Worm (Caenorhabditis elegans): ENCODE results near the gene Y54G2A.37.
A peak's percentile ranks its signal among the peaks of the same experiment; 100 is the strongest.

The Y54G2A.37 gene

DNA sequence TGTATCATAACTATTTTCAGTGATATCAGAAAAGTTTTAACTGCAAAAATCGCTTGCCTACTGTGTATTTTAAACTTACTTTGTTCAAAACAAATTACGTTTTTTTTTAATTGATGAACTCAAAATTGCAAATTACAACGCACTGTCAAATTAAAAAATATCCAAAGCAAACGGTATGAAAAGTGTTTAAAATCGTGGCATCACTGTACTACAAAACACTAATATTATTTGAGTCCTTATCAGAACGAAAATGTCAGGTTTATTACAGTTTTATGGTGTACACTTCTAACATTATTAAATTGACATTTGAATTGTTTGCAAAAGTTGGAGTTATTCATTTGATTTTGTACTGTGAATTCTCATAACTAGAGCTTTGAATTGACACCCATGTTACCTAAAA, 20.8 kb downstream of the Y54G2A.37 start, which contains the start of gene clec-83:
clec-83 (minus strand) TSS at position 213 of the 400 bp plus-strand sequence.
- TF ChIP-seq efl-1 (optimal IDR thresholded peaks at IDR 0.05) = no peak
- peak in 1 of 2 experiments; percentile 8 for TF ChIP-seq efl-1 (GFP tag; optimal IDR thresholded peaks at IDR 0.05 in 1 of 2)
- no peak for TF ChIP-seq egl-27 (tag; optimal IDR thresholded peaks at IDR 0.05)

DNA sequence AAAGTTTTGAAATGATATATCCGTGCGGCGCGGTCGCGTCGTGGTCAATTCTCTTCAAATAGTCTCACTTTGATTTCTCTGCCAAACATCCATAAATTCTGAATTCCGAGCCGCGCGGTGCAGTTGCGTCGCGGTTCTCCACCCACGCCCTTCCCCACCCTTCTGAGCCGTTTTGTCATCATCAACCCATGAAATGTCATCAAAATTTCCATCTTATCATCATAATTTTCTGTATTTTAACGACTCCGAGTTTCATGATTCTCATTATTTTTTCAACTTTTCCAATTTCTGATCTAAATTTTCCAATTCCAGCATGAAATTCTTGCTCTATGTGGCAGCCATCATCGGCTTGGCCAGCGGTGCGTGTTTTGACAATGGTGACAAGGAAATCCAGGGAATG, 21.7 kb downstream of the Y54G2A.37 start, which contains the start of gene clec-84:
clec-84 (plus strand) TSS at position 301 of the 400 bp plus-strand sequence.
- TF ChIP-seq nhr-12 (tag; optimal IDR thresholded peaks at IDR 0.05) (no peak), fos-1 (tag; optimal IDR thresholded peaks at IDR 0.05) (no peak), nhr-71 (tag; optimal IDR thresholded peaks at IDR 0.05) (no peak), fkh-8 (tag; optimal IDR thresholded peaks at IDR 0.05) (no peak), hlh-17 (GFP tag; optimal IDR thresholded peaks at IDR 0.05; ENCODE audit: borderline replicate concordance) (no peak)

ce11 chrIV:2843882-2844281, 23.4 kb downstream of the Y54G2A.37 start, which contains the start of gene Y54G2A.15:
Gene Y54G2A.15 (minus strand): TSS chrIV:2843982.
- TF ChIP-seq alr-1 (tag; optimal IDR thresholded peaks at IDR 0.05; ENCODE audit: borderline replicate concordance) (no peak), unc-86 (tag; optimal IDR thresholded peaks at IDR 0.05) (no peak), nhr-77 (tag; optimal IDR thresholded peaks at IDR 0.05) (no peak), rnt-1 (tag; optimal IDR thresholded peaks at IDR 0.05) (no peak), mab-9 (GFP tag; IDR thresholded peaks at IDR 0.05) (no peak), skn-1 (tag; optimal IDR thresholded peaks at IDR 0.05) (no peak), mef-2 (tag; optimal IDR thresholded peaks at IDR 0.05) (no peak), nhr-12 (tag; optimal IDR thresholded peaks at IDR 0.05) (no peak), C34B4.2 (tag; optimal IDR thresholded peaks at IDR 0.05) (no peak), fkh-8 (tag; optimal IDR thresholded peaks at IDR 0.05) (no peak), tbx-2 (tag; optimal IDR thresholded peaks at IDR 0.05) (no peak), sox-4 (tag; optimal IDR thresholded peaks at IDR 0.05) (no peak), ceh-88 (GFP tag; IDR thresholded peaks at IDR 0.05) (no peak), C04F5.9 (tag; optimal IDR thresholded peaks at IDR 0.05) (no peak), ceh-8 (GFP tag; optimal IDR thresholded peaks at IDR 0.05) (no peak), blmp-1 (tag; optimal IDR thresholded peaks at IDR 0.05) (no peak), nhr-76 (tag; optimal IDR thresholded peaks at IDR 0.05) (no peak), pax-3 (tag; optimal IDR thresholded peaks at IDR 0.05) (no peak), xbp-1 (tag; optimal IDR thresholded peaks at IDR 0.05) (no peak)

- TF ChIP-seq elt-2 (tag; optimal IDR thresholded peaks at IDR 0.05) = no peak
- TF ChIP-seq xbp-1 (tag; optimal IDR thresholded peaks at IDR 0.05) = no peak
- no peak for TF ChIP-seq mab-9 (GFP tag; IDR thresholded peaks at IDR 0.05)
- no peak for TF ChIP-seq C34B4.2 (tag; optimal IDR thresholded peaks at IDR 0.05)
- TF ChIP-seq hlh-4 (tag; optimal IDR thresholded peaks at IDR 0.05) = no peak
- TF ChIP-seq ztf-11 (tag; optimal IDR thresholded peaks at IDR 0.05) = no peak
- TF ChIP-seq ceh-63 (GFP tag; optimal IDR thresholded peaks at IDR 0.05) = no peak
- no peak for TF ChIP-seq nhr-76 (tag; optimal IDR thresholded peaks at IDR 0.05)
- TF ChIP-seq nhr-47 (tag; optimal IDR thresholded peaks at IDR 0.05) = no peak
- TF ChIP-seq ces-1 (GFP tag; optimal IDR thresholded peaks at IDR 0.05) = no peak
- no peak for TF ChIP-seq dsc-1 (tag; optimal IDR thresholded peaks at IDR 0.05)
- no peak for TF ChIP-seq nhr-84 (tag; optimal IDR thresholded peaks at IDR 0.05)
- TF ChIP-seq C04F5.9 (tag; optimal IDR thresholded peaks at IDR 0.05) = no peak
- TF ChIP-seq mef-2 (tag; optimal IDR thresholded peaks at IDR 0.05) = no peak
- TF ChIP-seq irx-1 (tag; optimal IDR thresholded peaks at IDR 0.05) = no peak
- TF ChIP-seq ceh-88 (GFP tag; IDR thresholded peaks at IDR 0.05) = no peak
- no peak for TF ChIP-seq unc-130 (tag; optimal IDR thresholded peaks at IDR 0.05)
- no peak for TF ChIP-seq elt-3 (tag; optimal IDR thresholded peaks at IDR 0.05)
- TF ChIP-seq lin-35 (GFP tag; optimal IDR thresholded peaks at IDR 0.05) = peak; percentile 29 to 56
- no peak for TF ChIP-seq hlh-17 (GFP tag; optimal IDR thresholded peaks at IDR 0.05; ENCODE audit: borderline replicate concordance)
- TF ChIP-seq lsy-2 (tag; optimal IDR thresholded peaks at IDR 0.05) = peak; percentile 32 to 64
- no peak for TF ChIP-seq fos-1 (tag; optimal IDR thresholded peaks at IDR 0.05)
- TF ChIP-seq nhr-90 (tag; optimal IDR thresholded peaks at IDR 0.05; ENCODE audit: poor library complexity) = no peak
- no peak for TF ChIP-seq unc-86 (tag; optimal IDR thresholded peaks at IDR 0.05)
- peak; percentile 8 for TF ChIP-seq mep-1 (tag; optimal IDR thresholded peaks at IDR 0.05)
- no peak for TF ChIP-seq snpc-4 (tag; optimal IDR thresholded peaks at IDR 0.05)
- no peak for TF ChIP-seq lin-14 (GFP tag; optimal IDR thresholded peaks at IDR 0.05)
- TF ChIP-seq sox-4 (tag; optimal IDR thresholded peaks at IDR 0.05) = no peak
- TF ChIP-seq F16B12.6 (tag; optimal IDR thresholded peaks at IDR 0.05) = peak; percentile 77
- no peak for TF ChIP-seq egl-13 (tag; optimal IDR thresholded peaks at IDR 0.05)
- TF ChIP-seq pag-3 (tag; optimal IDR thresholded peaks at IDR 0.05; ENCODE audit: borderline replicate concordance, insufficient read depth) = no peak
- peak; percentile 58 to 68 for TF ChIP-seq efl-1 (optimal IDR thresholded peaks at IDR 0.05)
- TF ChIP-seq efl-1 (GFP tag; optimal IDR thresholded peaks at IDR 0.05 in 1 of 2) = peak; percentile 31 to 56
Observed at ce11 chrIV:2846264-2846663, 25.8 kb downstream of the Y54G2A.37 start, which contains the start of gene Y54G2A.40. Gene Y54G2A.40 (plus strand): TSS chrIV:2846476.

All from whole organism, L1 larva.